Fruit fly (Drosophila melanogaster) whole organism, prepupa: ENCODE measurements around the gene CG10232.

Experiments
- CG10631 ChIP-seq: fragments of 200-800 bp; sonication (Bioruptor generic); optimal IDR thresholded peaks from 2 replicates; lab custom pipeline; 2016; ENCODE audit warnings: missing biosample characterization, missing genetic modification characterization
- CG11294 ChIP-seq: fragments of 200-800 bp; sonication (Bioruptor generic); IDR thresholded peaks from 2 replicates; pipeline ENCODE4 v1.3.6; 2022; ENCODE audit warnings: missing biosample characterization, missing genetic modification characterization
- CG11762 ChIP-seq: fragments of 200-800 bp; sonication (Bioruptor generic); optimal IDR thresholded peaks from 3 replicates; lab custom pipeline; 2016; ENCODE audit warnings: missing biosample characterization, missing genetic modification characterization; ENCODE audit not compliant: insufficient read depth
- CG11902 ChIP-seq: fragments of 200-800 bp; sonication (Bioruptor generic); optimal IDR thresholded peaks from 3 replicates; lab custom pipeline; 2016; ENCODE audit warnings: missing biosample characterization, missing genetic modification characterization
- CG15336 ChIP-seq: fragments of 200-800 bp; sonication (Bioruptor generic); IDR thresholded peaks from 2 replicates; pipeline ENCODE4 v1.3.6; 2022; ENCODE audit warnings: missing biosample characterization, missing genetic modification characterization
- CG16779 ChIP-seq: fragments of 200-800 bp; sonication (Bioruptor generic); optimal IDR thresholded peaks from 3 replicates; lab custom pipeline; 2017; ENCODE audit warnings: missing biosample characterization, mild to moderate bottlenecking, missing genetic modification characterization
- CG32006 ChIP-seq: fragments of 200-800 bp; sonication (Bioruptor generic); optimal IDR thresholded peaks from 3 replicates; lab custom pipeline; 2017; ENCODE audit warnings: missing biosample characterization, mild to moderate bottlenecking, missing genetic modification characterization
- CG34406 ChIP-seq: fragments of 200-800 bp; sonication (Bioruptor generic); optimal IDR thresholded peaks from 3 replicates; lab custom pipeline; 2016; ENCODE audit warnings: missing biosample characterization, missing genetic modification characterization
- CG4318 ChIP-seq: fragments of 200-800 bp; sonication (Bioruptor generic); optimal IDR thresholded peaks from 3 replicates; lab custom pipeline; 2017; ENCODE audit warnings: missing biosample characterization, mild to moderate bottlenecking, missing genetic modification characterization
- CG6163 ChIP-seq: fragments of 200-800 bp; sonication (Bioruptor generic); IDR thresholded peaks from 3 replicates; pipeline ENCODE4 v1.3.6; 2022; ENCODE audit warnings: missing biosample characterization, missing genetic modification characterization
- CG6792 ChIP-seq: fragments of 200-800 bp; sonication (Bioruptor generic); optimal IDR thresholded peaks from 3 replicates; lab custom pipeline; 2016; ENCODE audit warnings: missing biosample characterization, missing genetic modification characterization
- CG6854 ChIP-seq: fragments of 200-800 bp; sonication (Bioruptor generic); optimal IDR thresholded peaks from 2 replicates; lab custom pipeline; 2017; ENCODE audit warnings: missing biosample characterization, mild to moderate bottlenecking, missing genetic modification characterization
- CG7368 ChIP-seq: fragments of 200-800 bp; sonication (Bioruptor generic); optimal IDR thresholded peaks from 3 replicates; lab custom pipeline; 2016; ENCODE audit warnings: missing biosample characterization, missing genetic modification characterization
- CG8119 ChIP-seq: fragments of 200-800 bp; sonication (Bioruptor generic); IDR thresholded peaks from 3 replicates; pipeline ENCODE4 v1.3.6; 2022; ENCODE audit warnings: missing biosample characterization, missing genetic modification characterization
- CG9139 ChIP-seq: fragments of 200-800 bp; sonication (Bioruptor generic); optimal IDR thresholded peaks from 3 replicates; lab custom pipeline; 2017; ENCODE audit warnings: missing biosample characterization, mild to moderate bottlenecking, missing genetic modification characterization
- Eip78C ChIP-seq: fragments of 200-800 bp; sonication (Bioruptor generic); peaks from one replicate; lab custom pipeline; 2016; ENCODE audit warnings: missing biosample characterization, missing genetic modification characterization
- Eip93F ChIP-seq: fragments of 200-800 bp; sonication (Bioruptor generic); optimal IDR thresholded peaks from 2 replicates; lab custom pipeline; 2016; ENCODE audit warnings: missing biosample characterization, mild to moderate bottlenecking, missing genetic modification characterization
- Ets21C ChIP-seq: fragments of 200-800 bp; sonication (Bioruptor generic); optimal IDR thresholded peaks from 3 replicates; lab custom pipeline; 2016; ENCODE audit warnings: missing biosample characterization, missing genetic modification characterization
- Gug ChIP-seq: fragments of 200-800 bp; sonication (Bioruptor generic); IDR thresholded peaks from 2 replicates; pipeline ENCODE4 v1.3.6; 2022; ENCODE audit warnings: missing biosample characterization, missing genetic modification characterization
- Hr38 ChIP-seq: sonication (Bioruptor generic); optimal IDR thresholded peaks from 2 replicates; lab custom pipeline; 2016; ENCODE audit warnings: missing biosample characterization, missing genetic modification characterization
- Hr39 ChIP-seq: fragments of 200-800 bp; sonication (Bioruptor generic); optimal IDR thresholded peaks from 2 replicates; lab custom pipeline; 2016; ENCODE audit warnings: missing biosample characterization, missing genetic modification characterization
- Hr4 ChIP-seq: fragments of 200-800 bp; sonication (Bioruptor generic); optimal IDR thresholded peaks from 3 replicates; lab custom pipeline; 2016; ENCODE audit warnings: missing biosample characterization, missing genetic modification characterization
- Lpt ChIP-seq: fragments of 200-800 bp; sonication (Bioruptor generic); optimal IDR thresholded peaks from 3 replicates; lab custom pipeline; 2016; ENCODE audit warnings: missing biosample characterization, missing genetic modification characterization
- Met ChIP-seq: fragments of 200-800 bp; sonication (Bioruptor generic); optimal IDR thresholded peaks from 3 replicates; lab custom pipeline; 2016; ENCODE audit warnings: missing biosample characterization, missing genetic modification characterization
- OdsH ChIP-seq: fragments of 200-800 bp; sonication (Bioruptor generic); optimal IDR thresholded peaks from 3 replicates; lab custom pipeline; 2016; ENCODE audit warnings: missing biosample characterization, missing genetic modification characterization
- Smox ChIP-seq: fragments of 200-800 bp; sonication (Bioruptor generic); optimal IDR thresholded peaks from 3 replicates; lab custom pipeline; 2016; ENCODE audit warnings: missing biosample characterization, missing genetic modification characterization
- Sox102F ChIP-seq: fragments of 200-800 bp; sonication (Bioruptor generic); optimal IDR thresholded peaks from 2 replicates; lab custom pipeline; 2016; ENCODE audit warnings: missing biosample characterization, mild to moderate bottlenecking, missing genetic modification characterization
- Sox15 ChIP-seq: fragments of 200-800 bp; sonication (Bioruptor generic); optimal IDR thresholded peaks from 3 replicates; lab custom pipeline; 2016; ENCODE audit warnings: missing biosample characterization, missing genetic modification characterization
- achi ChIP-seq: fragments of 200-800 bp; sonication (Bioruptor generic); optimal IDR thresholded peaks from 3 replicates; lab custom pipeline; 2016; ENCODE audit warnings: missing biosample characterization, missing genetic modification characterization
- cyc ChIP-seq: fragments of 200-800 bp; sonication (Bioruptor generic); optimal IDR thresholded peaks from 3 replicates; lab custom pipeline; 2016; ENCODE audit warnings: missing biosample characterization, missing genetic modification characterization
- dac ChIP-seq: fragments of 200-800 bp; sonication (Bioruptor generic); optimal IDR thresholded peaks from 2 replicates; lab custom pipeline; 2017; ENCODE audit warnings: missing biosample characterization, mild to moderate bottlenecking, missing genetic modification characterization
- esn ChIP-seq: fragments of 200-800 bp; sonication (Bioruptor generic); optimal IDR thresholded peaks from 2 replicates; lab custom pipeline; 2016; ENCODE audit warnings: missing biosample characterization, mild to moderate bottlenecking, missing genetic modification characterization, moderate library complexity
- fd59A ChIP-seq: fragments of 200-800 bp; sonication (Bioruptor generic); optimal IDR thresholded peaks from 2 replicates; lab custom pipeline; 2017; ENCODE audit warnings: missing biosample characterization, mild to moderate bottlenecking, missing genetic modification characterization, missing genetic modification reagents
- fd85E ChIP-seq: fragments of 200-800 bp; sonication (Bioruptor generic); optimal IDR thresholded peaks from 3 replicates; lab custom pipeline; 2016; ENCODE audit warnings: missing biosample characterization, missing genetic modification characterization
- fkh ChIP-seq: fragments of 200-800 bp; sonication (Bioruptor generic); optimal IDR thresholded peaks from 3 replicates; lab custom pipeline; 2017; ENCODE audit warnings: missing biosample characterization, mild to moderate bottlenecking, missing genetic modification characterization, moderate library complexity
- net ChIP-seq: fragments of 200-800 bp; sonication (Bioruptor generic); optimal IDR thresholded peaks from 3 replicates; lab custom pipeline; 2016; ENCODE audit warnings: missing biosample characterization, missing genetic modification characterization
- pdm3 ChIP-seq: fragments of 200-800 bp; sonication (Bioruptor generic); optimal IDR thresholded peaks from 3 replicates; lab custom pipeline; 2016; ENCODE audit warnings: missing biosample characterization, missing genetic modification characterization
- salr ChIP-seq, 2 experiments: fragments of 200-800 bp; sonication (Bioruptor generic); optimal IDR thresholded peaks; 3 replicates each; lab custom pipeline; 2016 to 2018; ENCODE audit warnings: missing biosample characterization in 2 of 2, missing genetic modification characterization in 2 of 2, mild to moderate bottlenecking in 1 of 2
- spab ChIP-seq: fragments of 200-800 bp; sonication (Bioruptor generic); optimal IDR thresholded peaks from 2 replicates; lab custom pipeline; 2017; ENCODE audit warnings: missing biosample characterization, mild to moderate bottlenecking, missing genetic modification characterization, missing genetic modification reagents
- ss ChIP-seq, 2 experiments: fragments of 200-800 bp; sonication (Bioruptor generic); optimal IDR thresholded peaks; 2 replicates in 1 of 2; 3 replicates in 1 of 2; lab custom pipeline; 2017 to 2018; ENCODE audit warnings: mild to moderate bottlenecking in 2 of 2, missing biosample characterization in 2 of 2, missing genetic modification characterization in 2 of 2, moderate library complexity in 1 of 2
- svp ChIP-seq: fragments of 200-800 bp; sonication (Bioruptor generic); peaks from one replicate; lab custom pipeline; 2016; ENCODE audit warnings: missing biosample characterization, missing genetic modification characterization
- topi ChIP-seq: fragments of 200-800 bp; sonication (Bioruptor generic); optimal IDR thresholded peaks from 3 replicates; lab custom pipeline; 2016; ENCODE audit warnings: missing biosample characterization, missing genetic modification characterization
- vri ChIP-seq: fragments of 200-800 bp; sonication (Bioruptor generic); optimal IDR thresholded peaks from 3 replicates; lab custom pipeline; 2016; ENCODE audit warnings: missing biosample characterization, mild to moderate bottlenecking, missing genetic modification characterization

The CG10232 gene

DNA sequence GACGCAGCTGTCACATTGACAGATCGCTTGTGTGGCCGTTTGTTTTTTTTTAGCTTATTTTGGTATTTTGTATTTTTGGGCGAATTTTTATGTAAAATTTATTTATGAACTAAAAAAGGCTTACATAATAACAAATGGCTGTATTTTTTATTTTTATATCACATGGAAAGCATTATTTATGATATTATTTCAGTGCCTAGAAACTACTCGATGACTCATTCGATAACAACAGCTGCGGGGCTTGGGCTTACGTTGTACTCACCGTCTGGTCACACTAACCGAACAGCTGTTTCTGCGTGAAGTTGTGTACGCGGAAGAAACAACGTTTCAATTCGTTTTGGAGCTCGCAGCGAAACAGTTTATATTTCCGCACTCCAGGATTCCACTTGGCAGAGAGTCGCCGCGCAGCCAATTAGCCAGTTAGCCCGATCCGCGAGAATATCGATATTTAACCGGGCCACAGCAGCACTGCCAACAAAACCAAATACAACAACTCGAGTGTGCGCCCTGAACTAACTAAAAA lies 11.6 kb upstream of the CG10232 start, which contains the start of the genes Hmgcr and Rpn9 (continued):
- TF ChIP-seq Sox102F (GFP tag; lab: Kevin White, UChicago) (no peak), fkh (GFP tag; lab: Kevin White, UChicago) (peak; percentile 1)

DNA sequence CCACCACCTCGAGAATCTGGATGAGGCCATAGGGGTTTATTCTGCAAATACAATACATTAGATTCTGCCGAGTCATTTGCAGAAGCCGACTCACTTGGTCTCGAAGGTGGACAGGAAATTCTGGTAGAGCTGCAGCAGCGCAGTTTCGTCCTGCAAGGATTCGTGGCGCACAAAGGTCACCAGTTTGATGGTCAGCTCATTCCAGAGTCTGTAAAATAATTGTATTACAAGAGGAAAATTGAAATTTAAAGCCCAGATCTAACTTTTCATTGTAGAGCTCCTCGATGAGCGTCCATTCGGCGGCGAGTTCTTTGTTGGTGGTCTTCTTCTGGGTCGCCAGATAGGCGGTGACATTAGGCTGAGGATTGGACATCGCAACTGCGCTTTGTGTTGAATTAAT lies 11.1 kb upstream of the CG10232 start:
- TF ChIP-seq vri: no peak
- TF ChIP-seq CG15336 (GFP tag; lab: Robert Waterston, UW): no peak
- TF ChIP-seq net: no peak
- no peak for TF ChIP-seq Hr4 (GFP tag; lab: Kevin White, UChicago)
- TF ChIP-seq CG11762 (GFP tag; lab: Kevin White, UChicago): no peak
- TF ChIP-seq Eip78C: no peak
- TF ChIP-seq CG34406 (GFP tag; lab: Kevin White, UChicago): no peak
- no peak for TF ChIP-seq CG11902
- TF ChIP-seq achi (GFP tag; lab: Kevin White, UChicago): no peak
- TF ChIP-seq esn (GFP tag; lab: Kevin White, UChicago): no peak
- no peak for TF ChIP-seq CG4318 (GFP tag; lab: Kevin White, UChicago)
- TF ChIP-seq dac (GFP tag; lab: Kevin White, UChicago): no peak

DNA sequence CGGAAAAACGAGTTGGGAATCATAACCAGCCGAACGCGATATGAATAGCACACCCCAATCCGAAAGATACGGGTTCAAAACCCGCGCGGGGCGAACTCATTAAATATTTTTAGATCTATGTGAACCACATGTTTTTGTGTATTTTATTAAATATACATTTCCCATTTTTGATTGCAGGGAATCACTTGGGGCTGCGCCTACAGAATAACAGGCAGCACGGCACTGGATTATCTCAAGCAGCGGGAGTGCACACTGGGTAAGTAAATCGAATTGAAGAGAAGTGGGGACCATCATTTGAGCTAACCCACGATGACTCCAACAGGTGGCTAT lies 9.0 kb upstream of the CG10232 start:
- TF ChIP-seq CG11902: no peak
- TF ChIP-seq svp (GFP tag; lab: Kevin White, UChicago): peak; percentile 74

DNA sequence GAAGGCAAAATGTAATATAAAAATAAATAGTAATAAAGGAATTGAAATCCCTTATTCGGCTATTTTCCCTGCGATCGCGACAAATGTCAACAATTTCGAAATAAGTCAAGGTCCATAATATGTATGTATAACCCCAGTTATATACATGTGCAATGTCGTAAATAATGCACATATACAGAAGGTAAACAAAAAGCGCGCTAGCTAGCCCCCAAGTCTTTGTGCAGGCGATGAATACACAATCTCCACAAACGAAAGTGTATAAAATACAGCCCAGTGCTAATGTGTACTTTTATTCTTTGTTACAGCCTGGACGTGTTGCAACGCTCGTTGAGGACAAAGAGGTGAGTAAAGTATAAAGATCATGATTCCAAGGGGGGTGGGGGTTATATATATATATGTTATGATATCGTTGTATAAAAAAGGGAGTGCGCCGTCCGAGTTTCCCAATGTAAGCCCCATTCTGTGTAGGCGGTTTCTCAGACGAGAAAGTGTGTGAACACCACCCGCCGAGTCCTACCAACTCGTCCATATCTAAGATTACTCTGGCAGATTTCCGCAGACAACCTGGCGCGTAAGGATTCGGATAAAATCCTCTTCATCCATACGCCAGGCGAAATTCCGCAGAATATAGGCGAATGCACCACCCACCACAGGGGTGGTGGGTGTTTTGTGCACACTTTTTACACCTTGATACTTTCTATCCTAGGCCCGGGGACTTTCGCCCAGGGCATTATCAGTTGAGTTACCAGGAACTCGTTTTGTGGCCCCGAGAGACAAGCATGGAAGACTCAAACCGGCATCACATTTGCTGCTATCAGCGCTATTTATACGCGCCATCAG lies 8.4 kb upstream of the CG10232 start:
- TF ChIP-seq ss (GFP tag; optimal IDR thresholded peaks at IDR 0.05; lab: Kevin White, UChicago): peak; percentile 59 to 67
- TF ChIP-seq CG11294 (GFP tag; lab: Robert Waterston, UW): no peak
- peak; percentile 22 for TF ChIP-seq CG32006 (GFP tag; lab: Kevin White, UChicago)
- no peak for TF ChIP-seq CG10631
- no peak for TF ChIP-seq fd85E (GFP tag; lab: Kevin White, UChicago)
- peak; percentile 37; the same call in 2 of the 3 replicates for TF ChIP-seq CG8119 (GFP tag; lab: Robert Waterston, UW)
- TF ChIP-seq CG9139 (GFP tag; lab: Kevin White, UChicago): peak; percentile 38
- peak; percentile 70 for TF ChIP-seq CG6854 (GFP tag; lab: Kevin White, UChicago)
- TF ChIP-seq CG7368 (GFP tag; lab: Kevin White, UChicago): no peak
- TF ChIP-seq CG16779 (tag; lab: Kevin White, UChicago): peak; percentile 41
- peak; percentile 59 for TF ChIP-seq vri
- no peak for TF ChIP-seq Sox15 (GFP tag; lab: Kevin White, UChicago)
- peak; percentile 38 for TF ChIP-seq net
- TF ChIP-seq topi: no peak
- TF ChIP-seq CG11762 (GFP tag; lab: Kevin White, UChicago): no peak
- no peak for TF ChIP-seq Hr39 (GFP tag; lab: Kevin White, UChicago)
- TF ChIP-seq CG4318 (GFP tag; lab: Kevin White, UChicago): no peak
- TF ChIP-seq OdsH (GFP tag; lab: Kevin White, UChicago): no peak
- no peak for TF ChIP-seq Ets21C (GFP tag; lab: Kevin White, UChicago)
- no peak for TF ChIP-seq cyc
- TF ChIP-seq Smox (GFP tag; lab: Kevin White, UChicago): no peak
- TF ChIP-seq fkh (GFP tag; lab: Kevin White, UChicago): peak; percentile 16
- peak; percentile 61 for TF ChIP-seq Eip93F (GFP tag; lab: Kevin White, UChicago)
- no peak for TF ChIP-seq CG11902
- TF ChIP-seq Gug: no peak
- TF ChIP-seq salr (GFP tag; optimal IDR thresholded peaks at IDR 0.05; lab: Kevin White, UChicago): no peak
- TF ChIP-seq CG6792 (GFP tag; lab: Kevin White, UChicago): no peak
- no peak for TF ChIP-seq fd59A (GFP tag; lab: Kevin White, UChicago)
- no peak for TF ChIP-seq Hr38 (GFP tag; lab: Kevin White, UChicago)
- TF ChIP-seq CG34406 (GFP tag; lab: Kevin White, UChicago): no peak
- TF ChIP-seq spab (GFP tag; lab: Kevin White, UChicago): peak; percentile 15
- TF ChIP-seq pdm3 (GFP tag; lab: Kevin White, UChicago): no peak
- peak; percentile 26 for TF ChIP-seq Lpt
- peak; percentile 40; the same call in 1 of the 3 replicates for TF ChIP-seq CG6163 (GFP tag; lab: Robert Waterston, UW)
- no peak for TF ChIP-seq Met (GFP tag; lab: Kevin White, UChicago)
- peak; percentile 14 for TF ChIP-seq esn (GFP tag; lab: Kevin White, UChicago)
